Fruit fly (Drosophila melanogaster) whole organism, embryonic: ENCODE results near the gene CG14219.

Experiments
- Adf1 ChIP-seq: fragments of 200-800 bp; sonication (Bioruptor generic); IDR thresholded peaks from 2 replicates; pipeline ENCODE4 v1.3.6; 2022; ENCODE audit warnings: missing biosample characterization, missing genetic modification characterization
- Atf6 ChIP-seq: fragments of 200-800 bp; sonication (Bioruptor generic); IDR thresholded peaks from 2 replicates; pipeline ENCODE4 v1.3.6; 2022; ENCODE audit warnings: missing biosample characterization, missing genetic modification characterization
- CG10565 ChIP-seq: fragments of 200-800 bp; sonication (Bioruptor generic); optimal IDR thresholded peaks from 3 replicates; lab custom pipeline; 2016; ENCODE audit warnings: missing biosample characterization, mild to moderate bottlenecking, missing genetic modification characterization
- CG11085 ChIP-seq: fragments of 200-800 bp; sonication (Bioruptor generic); IDR thresholded peaks from 2 replicates; pipeline ENCODE4 v1.3.6; 2022; ENCODE audit warnings: missing biosample characterization, missing genetic modification characterization
- CG12236 ChIP-seq: fragments of 200-800 bp; sonication (Bioruptor generic); optimal IDR thresholded peaks from 2 replicates; lab custom pipeline; 2016; ENCODE audit warnings: missing biosample characterization, missing genetic modification characterization
- CG12659 ChIP-seq: fragments of 200-800 bp; sonication (Bioruptor generic); optimal IDR thresholded peaks from 3 replicates; lab custom pipeline; 2017; ENCODE audit warnings: mild to moderate bottlenecking, missing biosample characterization, missing genetic modification reagents, missing genetic modification characterization
- CG13894 ChIP-seq: fragments of 200-800 bp; sonication (Bioruptor generic); optimal IDR thresholded peaks from 3 replicates; lab custom pipeline; 2018; ENCODE audit warnings: missing biosample characterization, mild to moderate bottlenecking, missing genetic modification characterization, moderate library complexity
- CG14441 ChIP-seq: fragments of 200-800 bp; sonication (Bioruptor generic); IDR thresholded peaks from 2 replicates; pipeline ENCODE4 v1.3.6; 2022; ENCODE audit warnings: missing biosample characterization, missing genetic modification characterization
- CG16813 ChIP-seq: fragments of 200-800 bp; sonication (Bioruptor generic); IDR thresholded peaks from 3 replicates; pipeline ENCODE4 v1.3.6; 2022; ENCODE audit warnings: missing biosample characterization, missing genetic modification characterization; ENCODE audit not compliant: partially characterized antibody
- CG17361 ChIP-seq: fragments of 200-800 bp; sonication (Bioruptor generic); IDR thresholded peaks from 3 replicates; pipeline ENCODE4 v1.3.6; 2022; ENCODE audit warnings: missing biosample characterization, missing genetic modification characterization
- CG1792 ChIP-seq: fragments of 200-800 bp; sonication (Bioruptor generic); optimal IDR thresholded peaks from 2 replicates; lab custom pipeline; 2016; ENCODE audit warnings: missing biosample characterization, missing genetic modification characterization
- CG18764 ChIP-seq: fragments of 200-800 bp; sonication (Bioruptor generic); optimal IDR thresholded peaks from 3 replicates; lab custom pipeline; 2016; ENCODE audit warnings: missing biosample characterization, missing genetic modification characterization
- CG2202 ChIP-seq: fragments of 200-800 bp; sonication (Bioruptor generic); optimal IDR thresholded peaks from 2 replicates; lab custom pipeline; 2018; ENCODE audit warnings: missing biosample characterization, mild to moderate bottlenecking, missing genetic modification characterization
- CG31388 ChIP-seq: fragments of 200-800 bp; sonication (Bioruptor generic); optimal IDR thresholded peaks from 2 replicates; lab custom pipeline; 2016; ENCODE audit warnings: missing biosample characterization, missing genetic modification characterization
- CG3407 ChIP-seq: fragments of 200-800 bp; sonication (Bioruptor generic); optimal IDR thresholded peaks from 2 replicates; lab custom pipeline; 2018; ENCODE audit warnings: missing biosample characterization, mild to moderate bottlenecking, missing genetic modification characterization
- CG42726 ChIP-seq: fragments of 200-800 bp; sonication (Bioruptor generic); IDR thresholded peaks from 2 replicates; pipeline ENCODE4 v1.3.6; 2022; ENCODE audit warnings: missing biosample characterization, missing genetic modification characterization; ENCODE audit not compliant: partially characterized antibody
- CG7963 ChIP-seq: fragments of 200-800 bp; sonication (Bioruptor generic); IDR thresholded peaks from 3 replicates; pipeline ENCODE4 v1.3.6; 2022; ENCODE audit warnings: missing biosample characterization, missing genetic modification characterization; ENCODE audit not compliant: partially characterized antibody
- CG9437 ChIP-seq: fragments of 200-800 bp; sonication (Bioruptor generic); optimal IDR thresholded peaks from 2 replicates; lab custom pipeline; 2018; ENCODE audit warnings: missing biosample characterization, mild to moderate bottlenecking, missing genetic modification characterization
- CG9876 ChIP-seq: fragments of 200-800 bp; sonication (Bioruptor generic); optimal IDR thresholded peaks from 2 replicates; lab custom pipeline; 2016; ENCODE audit warnings: missing biosample characterization, missing genetic modification characterization
- CG9932 ChIP-seq: fragments of 200-800 bp; sonication (Bioruptor generic); IDR thresholded peaks from 2 replicates; pipeline ENCODE4 v1.3.6; 2022; ENCODE audit warnings: missing biosample characterization, missing genetic modification characterization
- Dref ChIP-seq: fragments of 200-800 bp; sonication (Bioruptor generic); IDR thresholded peaks from 2 replicates; pipeline ENCODE4 v1.3.6; 2022; ENCODE audit warnings: missing biosample characterization, missing genetic modification characterization
- E2f2 ChIP-seq: fragments of 200-800 bp; sonication (Bioruptor generic); IDR thresholded peaks from 2 replicates; pipeline ENCODE4 v1.3.6; 2022; ENCODE audit warnings: missing biosample characterization, missing genetic modification characterization
- Ets65A ChIP-seq: fragments of 200-800 bp; sonication (Bioruptor generic); peaks from one replicate; lab custom pipeline; 2016; ENCODE audit warnings: missing biosample characterization, missing genetic modification characterization
- Fer2 ChIP-seq: fragments of 200-800 bp; sonication (Bioruptor generic); optimal IDR thresholded peaks from 2 replicates; lab custom pipeline; 2018; ENCODE audit warnings: missing biosample characterization, mild to moderate bottlenecking, missing genetic modification characterization, moderate library complexity
- NC2β ChIP-seq: fragments of 200-800 bp; sonication (Bioruptor generic); optimal IDR thresholded peaks from 2 replicates; lab custom pipeline; 2016; ENCODE audit warnings: missing biosample characterization, missing genetic modification characterization
- NfI ChIP-seq: fragments of 200-800 bp; sonication (Bioruptor generic); optimal IDR thresholded peaks from 3 replicates; lab custom pipeline; 2018; ENCODE audit warnings: missing biosample characterization, mild to moderate bottlenecking, missing genetic modification characterization, moderate library complexity
- PHDP ChIP-seq: fragments of 200-800 bp; sonication (Bioruptor generic); optimal IDR thresholded peaks from 3 replicates; lab custom pipeline; 2018; ENCODE audit warnings: missing biosample characterization, mild to moderate bottlenecking, missing genetic modification characterization, moderate library complexity
- Ptx1 ChIP-seq: fragments of 200-800 bp; sonication (Bioruptor generic); IDR thresholded peaks from 2 replicates; pipeline ENCODE4 v1.3.6; 2022; ENCODE audit warnings: missing biosample characterization, missing genetic modification characterization
- Ravus ChIP-seq: fragments of 200-800 bp; sonication (Bioruptor generic); IDR thresholded peaks from 2 replicates; pipeline ENCODE4 v1.3.6; 2022; ENCODE audit warnings: missing biosample characterization, missing genetic modification characterization
- Six4 ChIP-seq: fragments of 200-800 bp; sonication (Bioruptor generic); optimal IDR thresholded peaks from 2 replicates; lab custom pipeline; 2016; ENCODE audit warnings: missing biosample characterization, missing genetic modification characterization
- Tbp ChIP-seq: fragments of >200 bp; optimal IDR thresholded peaks from 2 replicates; lab custom pipeline; 2018; ENCODE audit warnings: missing biosample characterization, missing genetic modification characterization
- amos ChIP-seq: fragments of 200-800 bp; sonication (Bioruptor generic); IDR thresholded peaks from 2 replicates; pipeline ENCODE4 v1.3.6; 2022; ENCODE audit warnings: missing biosample characterization, missing genetic modification characterization; ENCODE audit not compliant: partially characterized antibody
- ci ChIP-seq: fragments of 200-800 bp; sonication (Bioruptor generic); IDR thresholded peaks from 3 replicates; pipeline ENCODE4 v1.3.6; 2022; ENCODE audit warnings: missing biosample characterization, missing genetic modification characterization
- dan ChIP-seq: fragments of 200-800 bp; sonication (Bioruptor generic); IDR thresholded peaks from 2 replicates; pipeline ENCODE4 v1.3.6; 2022; ENCODE audit warnings: missing biosample characterization, missing genetic modification characterization
- ewg ChIP-seq: fragments of 200-800 bp; sonication (Bioruptor generic); optimal IDR thresholded peaks from 3 replicates; lab custom pipeline; 2017; ENCODE audit warnings: mild to moderate bottlenecking, missing biosample characterization, missing genetic modification reagents, missing genetic modification characterization
- eyg ChIP-seq: fragments of 200-800 bp; sonication (Bioruptor generic); optimal IDR thresholded peaks from 3 replicates; lab custom pipeline; 2016; ENCODE audit warnings: missing biosample characterization, missing genetic modification characterization
- fd3F ChIP-seq: fragments of 200-800 bp; sonication (Bioruptor generic); optimal IDR thresholded peaks from 2 replicates; lab custom pipeline; 2018; ENCODE audit warnings: missing biosample characterization, mild to moderate bottlenecking, missing genetic modification characterization, moderate library complexity
- fd96Cb ChIP-seq: fragments of 200-800 bp; sonication (Bioruptor generic); optimal IDR thresholded peaks from 2 replicates; lab custom pipeline; 2018; ENCODE audit warnings: missing biosample characterization, mild to moderate bottlenecking, missing genetic modification characterization, moderate library complexity
- gfzf ChIP-seq: fragments of 200-800 bp; sonication (Bioruptor generic); optimal IDR thresholded peaks from 2 replicates; lab custom pipeline; 2016; ENCODE audit warnings: missing biosample characterization, mild to moderate bottlenecking, missing genetic modification characterization, moderate library complexity
- gsb-n ChIP-seq: fragments of 200-800 bp; sonication (Bioruptor generic); optimal IDR thresholded peaks from 3 replicates; lab custom pipeline; 2018; ENCODE audit warnings: missing biosample characterization, mild to moderate bottlenecking, missing genetic modification characterization
- gt ChIP-seq: fragments of 200-800 bp; sonication (Bioruptor generic); IDR thresholded peaks from 2 replicates; pipeline ENCODE4 v1.3.6; 2022; ENCODE audit warnings: missing biosample characterization, missing genetic modification characterization
- ham ChIP-seq: fragments of 200-800 bp; sonication (Bioruptor generic); IDR thresholded peaks from 2 replicates; pipeline ENCODE4 v1.3.6; 2022; ENCODE audit warnings: missing biosample characterization, missing genetic modification characterization
- p53 ChIP-seq: fragments of 200-800 bp; sonication (Bioruptor generic); optimal IDR thresholded peaks from 2 replicates; lab custom pipeline; 2016; ENCODE audit warnings: missing biosample characterization, missing genetic modification characterization
- salm ChIP-seq: fragments of 200-800 bp; sonication (Bioruptor generic); optimal IDR thresholded peaks from 2 replicates; lab custom pipeline; 2018; ENCODE audit warnings: missing biosample characterization, mild to moderate bottlenecking, missing genetic modification characterization
- vnd ChIP-seq: fragments of 200-800 bp; sonication (Bioruptor generic); IDR thresholded peaks from 3 replicates; pipeline ENCODE4 v1.3.6; 2022; ENCODE audit warnings: missing biosample characterization, missing genetic modification characterization; ENCODE audit not compliant: partially characterized antibody
- wor ChIP-seq: fragments of 200-800 bp; sonication (Bioruptor generic); IDR thresholded peaks from 2 replicates; pipeline ENCODE4 v1.3.6; 2022; ENCODE audit warnings: missing biosample characterization, missing genetic modification characterization
- z ChIP-seq: fragments of 200-800 bp; sonication (Bioruptor generic); IDR thresholded peaks from 3 replicates; pipeline ENCODE4 v1.3.6; 2022; ENCODE audit warnings: missing biosample characterization, missing genetic modification characterization
- zen ChIP-seq: fragments of 200-800 bp; sonication (Bioruptor generic); optimal IDR thresholded peaks from 3 replicates; lab custom pipeline; 2018; ENCODE audit warnings: missing biosample characterization, mild to moderate bottlenecking, missing genetic modification characterization, moderate library complexity
- zf30C ChIP-seq: fragments of 200-800 bp; sonication (Bioruptor generic); optimal IDR thresholded peaks from 3 replicates; lab custom pipeline; 2018; ENCODE audit warnings: missing biosample characterization, mild to moderate bottlenecking, missing genetic modification characterization
- zfh1 ChIP-seq: fragments of 200-800 bp; sonication (Bioruptor generic); IDR thresholded peaks from 3 replicates; pipeline ENCODE4 v1.3.6; 2022; ENCODE audit warnings: missing biosample characterization, missing genetic modification characterization

The CG14219 gene

dm6 chrX:19597684-19598363, 7.9 kb upstream of the CG14219 start, which contains the start of gene RpS10b (continued):
- TF ChIP-seq CG31388 (GFP tag; lab: Kevin White, UChicago): peak; percentile 29
- TF ChIP-seq ci: peak; percentile 96
- no peak for TF ChIP-seq dan
- TF ChIP-seq Atf6 (GFP tag; lab: Robert Waterston, UW): peak; percentile 61; the same call in 1 of the 2 replicates
- TF ChIP-seq Tbp (GFP tag; lab: Kevin White, UChicago): peak; percentile 39
- TF ChIP-seq CG11085 (GFP tag; lab: Robert Waterston, UW): peak; percentile 78
- TF ChIP-seq Fer2 (tag; lab: Kevin White, UChicago): peak; percentile 81
- peak; percentile 77 for TF ChIP-seq fd3F (GFP tag; lab: Kevin White, UChicago)
- TF ChIP-seq CG7963 (GFP tag; lab: Robert Waterston, UW): peak; percentile 78
- TF ChIP-seq CG9876 (GFP tag; lab: Kevin White, UChicago): peak; percentile 89
- peak; percentile 50 for TF ChIP-seq wor (GFP tag; lab: Robert Waterston, UW)
- TF ChIP-seq CG14441: peak; percentile 56; the same call in 1 of the 2 replicates
- TF ChIP-seq z (GFP tag; lab: Robert Waterston, UW): no peak
- peak; percentile 89 for TF ChIP-seq CG1792 (GFP tag; lab: Kevin White, UChicago)
- peak; percentile 89 for TF ChIP-seq CG9437 (GFP tag; lab: Kevin White, UChicago)
- TF ChIP-seq Six4 (GFP tag; lab: Kevin White, UChicago): peak; percentile 74
- TF ChIP-seq amos: peak; percentile 88
- peak; percentile 86 for TF ChIP-seq zfh1 (GFP tag; lab: Robert Waterston, UW)
- TF ChIP-seq p53 (GFP tag; lab: Kevin White, UChicago): peak; percentile 83
- TF ChIP-seq CG3407 (GFP tag; lab: Kevin White, UChicago): peak; percentile 86
- peak; percentile 77 for TF ChIP-seq CG42726 (GFP tag; lab: Robert Waterston, UW)
- peak; percentile 62 for TF ChIP-seq gfzf (GFP tag; lab: Kevin White, UChicago)
- peak; percentile 97 for TF ChIP-seq NC2β (GFP tag; lab: Kevin White, UChicago)
- peak; percentile 84 for TF ChIP-seq CG2202
- TF ChIP-seq vnd (GFP tag; lab: Robert Waterston, UW): peak; percentile 96
- peak; percentile 29 for TF ChIP-seq CG10565
- peak; percentile 68 for TF ChIP-seq zen
- peak; percentile 77 for TF ChIP-seq gsb-n (tag; lab: Kevin White, UChicago)
- peak; percentile 71; the same call in 1 of the 2 replicates for TF ChIP-seq ham (GFP tag; lab: Robert Waterston, UW)
- peak; percentile 53 for TF ChIP-seq zf30C (GFP tag; lab: Kevin White, UChicago)
- peak; percentile 88 for TF ChIP-seq CG12236 (GFP tag; lab: Kevin White, UChicago)
- peak; percentile 98 for TF ChIP-seq Ets65A
- TF ChIP-seq ewg (GFP tag; lab: Kevin White, UChicago): peak; percentile 84
- 0 out of 2 replicates have a peak, but pooled peaks have one; percentile 32 for TF ChIP-seq gt (GFP tag; lab: Robert Waterston, UW)
- peak; percentile 93 for TF ChIP-seq CG17361 (GFP tag; lab: Robert Waterston, UW)
- peak; percentile 83 for TF ChIP-seq salm (tag; lab: Kevin White, UChicago)
- peak; percentile 93 for TF ChIP-seq eyg (GFP tag; lab: Kevin White, UChicago)
- TF ChIP-seq Adf1 (GFP tag; lab: Robert Waterston, UW): peak; percentile 32; the same call in 1 of the 2 replicates
- TF ChIP-seq Dref: peak; percentile 84
- peak; percentile 55 for TF ChIP-seq CG9932 (GFP tag; lab: Robert Waterston, UW)
- TF ChIP-seq CG13894: peak; percentile 77
- peak; percentile 61 for TF ChIP-seq Ptx1
- TF ChIP-seq PHDP (tag; lab: Kevin White, UChicago): peak; percentile 86
- TF ChIP-seq fd96Cb (tag; lab: Kevin White, UChicago): peak; percentile 56
- peak; percentile 83 for TF ChIP-seq CG18764 (GFP tag; lab: Kevin White, UChicago)
- TF ChIP-seq CG12659: peak; percentile 96
- peak; percentile 68 for TF ChIP-seq E2f2
- TF ChIP-seq Ravus (GFP tag; lab: Robert Waterston, UW): no peak
- peak; percentile 95 for TF ChIP-seq NfI
- TF ChIP-seq CG16813: peak; percentile 98
